Worm (Caenorhabditis elegans): ENCODE measurements around the gene Y51H7BR.4.

DNA sequence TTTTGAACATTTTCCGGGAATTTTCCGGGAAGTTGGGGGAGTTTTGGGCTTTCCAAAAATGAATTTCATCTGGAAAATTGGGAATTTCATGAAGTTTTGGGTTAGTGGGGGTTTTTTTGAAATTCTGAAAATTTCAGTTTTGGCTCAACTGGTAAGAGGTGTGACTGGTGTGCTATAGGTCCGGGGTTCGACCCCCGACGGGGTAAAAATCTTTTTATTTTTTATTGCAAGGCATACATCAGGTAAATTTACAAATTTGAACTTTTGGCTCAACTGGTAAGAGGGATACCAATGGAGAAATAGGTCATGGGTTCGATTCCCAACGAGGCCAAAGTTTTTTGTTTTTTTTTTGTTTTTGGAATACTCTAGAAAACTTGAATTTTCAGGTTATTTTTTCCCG is 47.5 kb upstream of the Y51H7BR.4 start:
- TF ChIP-seq nhr-237 (tag; optimal IDR thresholded peaks at IDR 0.05): no peak
- TF ChIP-seq sptf-1 (tag; optimal IDR thresholded peaks at IDR 0.05): no peak
- TF ChIP-seq ceh-82 (tag; optimal IDR thresholded peaks at IDR 0.05): no peak
- TF ChIP-seq fos-1 (tag; optimal IDR thresholded peaks at IDR 0.05): no peak
- no peak for TF ChIP-seq ces-1 (GFP tag; optimal IDR thresholded peaks at IDR 0.05)
- no peak for TF ChIP-seq lin-35 (GFP tag; optimal IDR thresholded peaks at IDR 0.05)
- TF ChIP-seq fkh-8 (tag; optimal IDR thresholded peaks at IDR 0.05): no peak
- no peak for TF ChIP-seq lir-3 (tag; optimal IDR thresholded peaks at IDR 0.05; ENCODE audit: poor library complexity)
- no peak for TF ChIP-seq zag-1 (tag; optimal IDR thresholded peaks at IDR 0.05)
- TF ChIP-seq lsy-2 (tag; optimal IDR thresholded peaks at IDR 0.05): no peak

All from whole organism, L1 larva.